Worm (Caenorhabditis elegans) whole organism, late embryonic: ENCODE data around the gene srgp-1.

ENCODE experiments used
- F13H6.1 ChIP-seq: sonication (generic microtip); optimal IDR thresholded peaks from 2 replicates; lab custom pipeline; 2016; ENCODE audit warnings: missing genetic modification characterization, missing compliant biosample characterization
- Y22D7AL.16 ChIP-seq: sonication (generic microtip); optimal IDR thresholded peaks from 2 replicates; lab custom pipeline; 2016; ENCODE audit warnings: missing genetic modification characterization, missing compliant biosample characterization
- ceh-9 ChIP-seq: sonication (generic microtip); optimal IDR thresholded peaks from 2 replicates; lab custom pipeline; 2016; ENCODE audit warnings: mild to moderate bottlenecking, missing genetic modification characterization, inconsistent platforms, missing compliant biosample characterization
- che-1 ChIP-seq: sonication (generic microtip); optimal IDR thresholded peaks from 2 replicates; lab custom pipeline; 2016; ENCODE audit warnings: mild to moderate bottlenecking, missing genetic modification characterization, missing compliant biosample characterization
- fkh-10 ChIP-seq: fragments of 150-350 bp; optimal IDR thresholded peaks from 2 replicates; lab custom pipeline; 2014; ENCODE audit warnings: missing biosample characterization, missing genetic modification reagents, missing genetic modification characterization
- gmeb-2 ChIP-seq: sonication (generic microtip); optimal IDR thresholded peaks from 2 replicates; lab custom pipeline; 2016; ENCODE audit warnings: missing genetic modification characterization, inconsistent platforms, missing compliant biosample characterization
- pqm-1 ChIP-seq: sonication (generic microtip); optimal IDR thresholded peaks from 2 replicates; lab custom pipeline; 2016; ENCODE audit warnings: missing genetic modification characterization, missing compliant biosample characterization
- sdc-2 ChIP-seq: sonication (generic microtip); optimal IDR thresholded peaks from 2 replicates; lab custom pipeline; 2016; ENCODE audit warnings: missing genotype, missing genetic modification characterization, missing compliant biosample characterization
- sox-2 ChIP-seq: fragments of 200-800 bp; sonication (Bioruptor generic); IDR thresholded peaks from 2 replicates; pipeline ENCODE4 v1.3.6; 2022; ENCODE audit warnings: missing genetic modification reagents, missing genetic modification characterization, missing compliant biosample characterization
- syd-9 ChIP-seq: sonication (generic microtip); optimal IDR thresholded peaks from 2 replicates; lab custom pipeline; 2016; ENCODE audit warnings: mild to moderate bottlenecking, missing genetic modification characterization, moderate library complexity, missing compliant biosample characterization
- tbx-2 ChIP-seq: sonication (generic microtip); optimal IDR thresholded peaks from 2 replicates; lab custom pipeline; 2016; ENCODE audit warnings: missing genetic modification characterization, missing compliant biosample characterization
- unc-55 ChIP-seq: sonication (generic microtip); optimal IDR thresholded peaks from 2 replicates; lab custom pipeline; 2017; ENCODE audit warnings: missing biosample characterization, missing genetic modification reagents, missing genetic modification characterization
- unc-86 ChIP-seq: sonication (generic microtip); optimal IDR thresholded peaks from 2 replicates; lab custom pipeline; 2016; ENCODE audit warnings: missing genetic modification characterization, missing compliant biosample characterization

DNA sequence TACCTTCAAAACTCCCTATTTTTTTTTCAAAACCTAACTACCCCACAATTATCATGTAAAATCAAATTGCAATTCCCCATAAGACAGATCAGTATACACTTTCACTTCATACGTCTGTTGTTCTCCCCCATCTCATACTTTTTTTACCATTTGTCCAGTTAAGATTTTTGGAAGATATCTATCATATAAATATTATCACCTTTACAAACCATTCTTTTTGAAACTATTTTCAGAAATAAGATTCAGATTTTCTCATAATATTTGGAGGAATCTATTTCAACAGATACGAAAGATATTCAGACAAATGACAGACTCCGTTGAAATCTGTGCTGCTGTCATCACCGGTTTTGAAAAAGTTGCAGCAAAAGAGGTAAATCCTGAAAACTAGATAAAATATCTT, 42.5 kb upstream of the srgp-1 start, which contains the start of gene M04B2.2:
- TF ChIP-seq fkh-10 = no peak
- TF ChIP-seq pqm-1 (tag; lab: Kevin White, UChicago) = no peak
- no peak for TF ChIP-seq F13H6.1 (tag; lab: Kevin White, UChicago)
- no peak for TF ChIP-seq Y22D7AL.16 (tag; lab: Kevin White, UChicago)
- TF ChIP-seq sdc-2 (tag; lab: Kevin White, UChicago) = no peak
- no peak for TF ChIP-seq unc-86
- TF ChIP-seq unc-55 (GFP tag; lab: Kevin White, UChicago) = no peak
- TF ChIP-seq che-1 (tag; lab: Kevin White, UChicago) = no peak
- TF ChIP-seq syd-9 (tag; lab: Kevin White, UChicago) = no peak
- TF ChIP-seq ceh-9 (tag; lab: Kevin White, UChicago) = no peak
- no peak for TF ChIP-seq gmeb-2
- TF ChIP-seq tbx-2 (tag; lab: Kevin White, UChicago) = no peak
- no peak for TF ChIP-seq sox-2 (GFP tag; lab: Robert Waterston, UW)
